Worm (Caenorhabditis elegans): ENCODE results near the gene acdh-2.

Gene acdh-2

ce11 chrII:5544145-5544515 is 3.2 kb downstream of the acdh-2 start:
- TF ChIP-seq lin-15B (tag; optimal IDR thresholded peaks at IDR 0.05) (no peak), ZK546.5 (tag; optimal IDR thresholded peaks at IDR 0.05) (no peak), T20F7.1 (GFP tag; optimal IDR thresholded peaks at IDR 0.05) (no peak), skn-1 (tag; optimal IDR thresholded peaks at IDR 0.05) (no peak), madf-5 (GFP tag; IDR thresholded peaks at IDR 0.05) (no peak), dmd-9 (GFP tag; IDR thresholded peaks at IDR 0.05) (peak; percentile 62; the same call in 1 of the 2 replicates), madf-9 (GFP tag; conservative IDR thresholded peaks at IDR 0.05) (peak; percentile 63; the same call in 1 of the 2 replicates), nhr-11 (tag; optimal IDR thresholded peaks at IDR 0.05) (peak; percentile 62), F37D6.2 (tag; optimal IDR thresholded peaks at IDR 0.05) (no peak), duxl-1 (tag; optimal IDR thresholded peaks at IDR 0.05; ENCODE audit: poor library complexity) (peak; percentile 46), ama-1 (optimal IDR thresholded peaks at IDR 0.05) (peak; percentile 99), mep-1 (tag; optimal IDR thresholded peaks at IDR 0.05) (peak; percentile 76), spr-3 (GFP tag; optimal IDR thresholded peaks at IDR 0.05) (no peak), T26A8.4 (GFP tag; IDR thresholded peaks at IDR 0.05) (peak; percentile 4), mxl-3 (GFP tag; optimal IDR thresholded peaks at IDR 0.05) (no peak), ctbp-1 (GFP tag; IDR thresholded peaks at IDR 0.05) (0 out of 2 replicates have a peak, but pooled peaks have one; percentile 17), zfp-2 (tag; optimal IDR thresholded peaks at IDR 0.05) (no peak), snpc-4 (tag; optimal IDR thresholded peaks at IDR 0.05) (peak; percentile 92), nhr-42 (GFP tag; IDR thresholded peaks at IDR 0.05) (peak; percentile 86), nhr-28 (tag; optimal IDR thresholded peaks at IDR 0.05) (peak; percentile 71), zip-11 (GFP tag; IDR thresholded peaks at IDR 0.05) (no peak), gei-8 (GFP tag; optimal IDR thresholded peaks at IDR 0.05) (no peak), lin-38 (GFP tag; IDR thresholded peaks at IDR 0.05) (0 out of 2 replicates have a peak, but pooled peaks have one; percentile 4), egl-43 (GFP tag; IDR thresholded peaks at IDR 0.05) (peak; percentile 65; the same call in 1 of the 2 replicates), unc-39 (tag; optimal IDR thresholded peaks at IDR 0.05) (no peak), lin-1 (GFP tag; IDR thresholded peaks at IDR 0.05) (peak; percentile 59; the same call in 1 of the 2 replicates), D1046.2 (GFP tag; IDR thresholded peaks at IDR 0.05) (peak; percentile 59; the same call in 1 of the 2 replicates), ceh-44 (GFP tag; IDR thresholded peaks at IDR 0.05) (no peak), nhr-41 (GFP tag; IDR thresholded peaks at IDR 0.05) (peak; percentile 46; the same call in 1 of the 2 replicates), hif-1 (tag; optimal IDR thresholded peaks at IDR 0.05) (peak in 1 of 2 experiments; percentile 34), tag-97 (GFP tag; IDR thresholded peaks at IDR 0.05) (no peak), Y105C5A.15 (GFP tag; IDR thresholded peaks at IDR 0.05) (no peak), pqm-1 (tag; optimal IDR thresholded peaks at IDR 0.05) (no peak), ztf-7 (tag; optimal IDR thresholded peaks at IDR 0.05) (no peak), arid-1 (GFP tag; conservative IDR thresholded peaks at IDR 0.05) (peak; percentile 74), ceh-20 (GFP tag; IDR thresholded peaks at IDR 0.05) (peak; percentile 46), dpl-1 (GFP tag; optimal IDR thresholded peaks at IDR 0.05) (peak; percentile 57), nhr-6 (tag; optimal IDR thresholded peaks at IDR 0.05) (no peak), Y5F2A.4 (GFP tag; optimal IDR thresholded peaks at IDR 0.05) (no peak), F49E8.2 (tag; optimal IDR thresholded peaks at IDR 0.05; ENCODE audit: borderline replicate concordance) (no peak), daf-8 (GFP tag; IDR thresholded peaks at IDR 0.05) (no peak), lin-29 (GFP tag; IDR thresholded peaks at IDR 0.05) (no peak), lin-13 (GFP tag; optimal IDR thresholded peaks at IDR 0.05) (peak; percentile 57), zip-2 (tag; optimal IDR thresholded peaks at IDR 0.05) (no peak), nhr-102 (tag; optimal IDR thresholded peaks at IDR 0.05) (peak; percentile 10), nhr-237 (tag; optimal IDR thresholded peaks at IDR 0.05) (no peak), ceh-28 (tag; optimal IDR thresholded peaks at IDR 0.05) (no peak), ceh-32 (tag; optimal IDR thresholded peaks at IDR 0.05; ENCODE audit: poor library complexity) (no peak), F26F4.8 (GFP tag; conservative IDR thresholded peaks at IDR 0.05) (no peak), pha-4 (GFP tag; IDR thresholded peaks at IDR 0.05) (peak; percentile 16; the same call in 1 of the 2 replicates), pha-4 (tag; optimal IDR thresholded peaks at IDR 0.05) (no peak), vab-7 (GFP tag; IDR thresholded peaks at IDR 0.05) (peak; percentile 61)
